Worm (Caenorhabditis elegans): Measurements from ENCODE around the gene ergi-2.

Gene ergi-2

ce11 chrX:14993744-14994143 is 13.4 kb downstream of the ergi-2 start:
- TF ChIP-seq pha-2 (tag; optimal IDR thresholded peaks at IDR 0.05) = no peak
- TF ChIP-seq unc-42 (tag; optimal IDR thresholded peaks at IDR 0.05) = peak; percentile 71
- no peak for TF ChIP-seq dve-1 (tag; optimal IDR thresholded peaks at IDR 0.05)
- no peak for TF ChIP-seq dmd-4 (tag; optimal IDR thresholded peaks at IDR 0.05; ENCODE audit: borderline replicate concordance)
- no peak for TF ChIP-seq ref-2 (tag; optimal IDR thresholded peaks at IDR 0.05)
- TF ChIP-seq gmeb-2 (tag; optimal IDR thresholded peaks at IDR 0.05) = no peak
- TF ChIP-seq pag-3 (tag; optimal IDR thresholded peaks at IDR 0.05; ENCODE audit: borderline replicate concordance) = no peak
- no peak for TF ChIP-seq pax-1 (tag; optimal IDR thresholded peaks at IDR 0.05)

ce11 chrX:14991280-14991679 is 15.8 kb downstream of the ergi-2 start, which contains the start of gene iglr-1:
Gene iglr-1 (minus strand): TSS chrX:14991380.
- TF ChIP-seq elt-2 (tag; optimal IDR thresholded peaks at IDR 0.05) = no peak
- TF ChIP-seq C08G9.2 (tag; optimal IDR thresholded peaks at IDR 0.05) = no peak

DNA sequence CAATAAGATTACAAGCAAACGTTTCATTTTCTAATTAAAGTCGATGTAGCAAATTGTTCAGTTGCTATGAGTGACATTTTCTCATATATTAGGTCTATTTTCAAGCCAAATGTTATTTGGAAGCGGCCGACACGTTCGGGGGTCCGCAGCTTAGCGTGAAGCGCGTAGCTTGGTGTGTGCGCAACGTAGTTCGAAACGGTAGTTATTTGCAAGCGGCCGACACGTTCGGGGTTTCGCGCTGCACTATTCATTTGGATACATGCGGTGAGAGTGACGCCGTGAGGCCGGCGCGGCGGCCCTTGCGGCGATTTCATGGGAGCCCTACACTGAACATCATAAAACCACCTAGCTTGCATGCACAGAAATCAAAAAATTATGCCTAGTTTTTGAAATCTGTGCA is 18.9 kb downstream of the ergi-2 start:
- TF ChIP-seq fkh-6 (tag; optimal IDR thresholded peaks at IDR 0.05) (no peak), Y22D7AL.16 (tag; optimal IDR thresholded peaks at IDR 0.05) (no peak), odd-2 (tag; optimal IDR thresholded peaks at IDR 0.05) (no peak), ets-4 (tag; optimal IDR thresholded peaks at IDR 0.05) (no peak), hlh-13 (GFP tag; optimal IDR thresholded peaks at IDR 0.05) (no peak)

- TF ChIP-seq hlh-30 (tag; optimal IDR thresholded peaks at IDR 0.05; ENCODE audit: insufficient read depth) (peak; percentile 92), ceh-34 (tag; optimal IDR thresholded peaks at IDR 0.05) (peak; percentile 29), sdc-2 (tag; optimal IDR thresholded peaks at IDR 0.05) (no peak), nfya-1 (tag; optimal IDR thresholded peaks at IDR 0.05) (peak; percentile 38), tbx-2 (tag; optimal IDR thresholded peaks at IDR 0.05) (peak; percentile 47), rnt-1 (tag; optimal IDR thresholded peaks at IDR 0.05) (peak; percentile 12), ceh-48 (tag; optimal IDR thresholded peaks at IDR 0.05) (peak; percentile 81), unc-86 (tag; optimal IDR thresholded peaks at IDR 0.05) (no peak), ceh-31 (tag; optimal IDR thresholded peaks at IDR 0.05) (peak; percentile 58), mec-3 (tag; optimal IDR thresholded peaks at IDR 0.05; ENCODE audit: borderline replicate concordance) (no peak), unc-42 (tag; optimal IDR thresholded peaks at IDR 0.05) (peak; percentile 23), tbx-7 (tag; optimal IDR thresholded peaks at IDR 0.05) (no peak), F13H6.1 (tag; optimal IDR thresholded peaks at IDR 0.05) (no peak), unc-55 (GFP tag; optimal IDR thresholded peaks at IDR 0.05) (peak; percentile 63), pax-1 (tag; optimal IDR thresholded peaks at IDR 0.05) (no peak), pha-2 (tag; optimal IDR thresholded peaks at IDR 0.05) (no peak), Y22D7AL.16 (tag; optimal IDR thresholded peaks at IDR 0.05) (no peak), ceh-18 (tag; optimal IDR thresholded peaks at IDR 0.05) (peak; percentile 42), T23F11.4 (GFP tag; optimal IDR thresholded peaks at IDR 0.05) (no peak)
Measured at ce11 chrX:14983274-14983673, 23.8 kb downstream of the ergi-2 start, which contains the start of gene rbg-1. Gene rbg-1 (plus strand): TSS chrX:14983533.

ce11 chrX:14982525-14982924 is 24.6 kb downstream of the ergi-2 start, which contains the start of gene plp-2:
Gene plp-2 (minus strand): TSS chrX:14982804.
- TF ChIP-seq hlh-30 (tag; optimal IDR thresholded peaks at IDR 0.05; ENCODE audit: insufficient read depth) = peak; percentile 30
- no peak for TF ChIP-seq nfya-1 (tag; optimal IDR thresholded peaks at IDR 0.05)
- TF ChIP-seq pax-1 (tag; optimal IDR thresholded peaks at IDR 0.05) = peak; percentile 38

ce11 chrX:14979388-14979787 is 27.7 kb downstream of the ergi-2 start, which contains the start of gene emre-1:
Gene emre-1 (plus strand): TSS chrX:14979688.
- TF ChIP-seq Y22D7AL.16 (tag; optimal IDR thresholded peaks at IDR 0.05) = no peak
- TF ChIP-seq fkh-6 (tag; optimal IDR thresholded peaks at IDR 0.05) = no peak
- no peak for TF ChIP-seq unc-55 (GFP tag; optimal IDR thresholded peaks at IDR 0.05)
- TF ChIP-seq T23F11.4 (GFP tag; optimal IDR thresholded peaks at IDR 0.05) = no peak

All from whole organism, late embryonic.